Fruit fly (Drosophila melanogaster) whole organism, embryonic: ENCODE measurements around the gene CG13059.

ENCODE experiments used
- Adf1 ChIP-seq: fragments of 200-800 bp; sonication (Bioruptor generic); IDR thresholded peaks from 2 replicates; pipeline ENCODE4 v1.3.6; 2022; ENCODE audit warnings: missing biosample characterization, missing genetic modification characterization
- BEAF-32 ChIP-seq: fragments of 200-800 bp; sonication (Bioruptor generic); optimal IDR thresholded peaks from 3 replicates; lab custom pipeline; 2017; ENCODE audit warnings: missing biosample characterization, missing genetic modification characterization, mild to moderate bottlenecking, moderate library complexity, missing genetic modification reagents
- CG10267 ChIP-seq: fragments of 200-800 bp; sonication (Bioruptor generic); optimal IDR thresholded peaks from 2 replicates; lab custom pipeline; 2018; ENCODE audit warnings: missing biosample characterization, mild to moderate bottlenecking, missing genetic modification characterization, moderate library complexity
- CG10462 ChIP-seq: fragments of 200-800 bp; sonication (Bioruptor generic); optimal IDR thresholded peaks from 2 replicates; lab custom pipeline; 2016; ENCODE audit warnings: missing biosample characterization, missing genetic modification characterization
- CG10543 ChIP-seq: fragments of 200-800 bp; sonication (Bioruptor generic); optimal IDR thresholded peaks from 3 replicates; lab custom pipeline; 2017; ENCODE audit warnings: missing biosample characterization, mild to moderate bottlenecking, missing genetic modification characterization, moderate library complexity
- CG11504 ChIP-seq: fragments of 200-800 bp; sonication (Bioruptor generic); optimal IDR thresholded peaks from 3 replicates; lab custom pipeline; 2019; ENCODE audit warnings: missing biosample characterization, mild to moderate bottlenecking, missing genetic modification characterization, moderate library complexity
- CG11695 ChIP-seq: fragments of 200-800 bp; sonication (Bioruptor generic); IDR thresholded peaks from 3 replicates; pipeline ENCODE4 v1.3.6; 2022; ENCODE audit warnings: missing biosample characterization, missing genetic modification characterization
- CG12104 ChIP-seq: fragments of 200-800 bp; sonication (Bioruptor generic); optimal IDR thresholded peaks from 3 replicates; lab custom pipeline; 2016; ENCODE audit warnings: missing biosample characterization, missing genetic modification characterization
- CG12155 ChIP-seq: fragments of 200-800 bp; sonication (Bioruptor generic); optimal IDR thresholded peaks from 3 replicates; lab custom pipeline; 2016; ENCODE audit warnings: missing biosample characterization, missing genetic modification characterization
- CG13287 ChIP-seq: fragments of 200-800 bp; sonication (Bioruptor generic); IDR thresholded peaks from 2 replicates; pipeline ENCODE4 v1.3.6; 2022; ENCODE audit warnings: missing biosample characterization, missing genetic modification characterization; ENCODE audit not compliant: partially characterized antibody
- CG13624 ChIP-seq: fragments of 200-800 bp; sonication (Bioruptor generic); optimal IDR thresholded peaks from 2 replicates; lab custom pipeline; 2016; ENCODE audit warnings: missing biosample characterization, missing genetic modification characterization
- CG13775 ChIP-seq: fragments of 200-800 bp; sonication (Bioruptor generic); optimal IDR thresholded peaks from 3 replicates; lab custom pipeline; 2017; ENCODE audit warnings: missing biosample characterization, mild to moderate bottlenecking, missing genetic modification characterization
- CG14050 ChIP-seq: fragments of 200-800 bp; sonication (Bioruptor generic); IDR thresholded peaks from 3 replicates; pipeline ENCODE4 v1.3.6; 2022; ENCODE audit warnings: missing biosample characterization, missing genetic modification characterization
- CG15269 ChIP-seq: fragments of 200-800 bp; sonication (Bioruptor generic); optimal IDR thresholded peaks from 2 replicates; lab custom pipeline; 2018; ENCODE audit warnings: missing biosample characterization, mild to moderate bottlenecking, missing genetic modification characterization, moderate library complexity
- CG1602 ChIP-seq: fragments of 200-800 bp; sonication (Bioruptor generic); optimal IDR thresholded peaks from 3 replicates; lab custom pipeline; 2016; ENCODE audit warnings: missing biosample characterization, missing genetic modification characterization
- CG17186 ChIP-seq: fragments of 200-800 bp; sonication (Bioruptor generic); optimal IDR thresholded peaks from 3 replicates; lab custom pipeline; 2017; ENCODE audit warnings: missing biosample characterization, missing genetic modification reagents, missing genetic modification characterization
- CG1792 ChIP-seq: fragments of 200-800 bp; sonication (Bioruptor generic); optimal IDR thresholded peaks from 2 replicates; lab custom pipeline; 2016; ENCODE audit warnings: missing biosample characterization, missing genetic modification characterization
- CG2678 ChIP-seq: fragments of 200-800 bp; sonication (Bioruptor generic); optimal IDR thresholded peaks from 3 replicates; lab custom pipeline; 2019; ENCODE audit warnings: missing biosample characterization, mild to moderate bottlenecking, missing genetic modification characterization, moderate library complexity
- CG30403 ChIP-seq: fragments of 200-800 bp; sonication (Bioruptor generic); optimal IDR thresholded peaks from 3 replicates; lab custom pipeline; 2016; ENCODE audit warnings: missing biosample characterization, missing genetic modification characterization
- CG4707 ChIP-seq: fragments of 200-800 bp; sonication (Bioruptor generic); optimal IDR thresholded peaks from 2 replicates; lab custom pipeline; 2018; ENCODE audit warnings: missing biosample characterization, mild to moderate bottlenecking, missing genetic modification characterization, moderate library complexity
- CG4820 ChIP-seq: fragments of 200-800 bp; sonication (Bioruptor generic); optimal IDR thresholded peaks from 3 replicates; lab custom pipeline; 2016; ENCODE audit warnings: missing biosample characterization, missing genetic modification characterization
- CG6765 ChIP-seq: fragments of 200-800 bp; sonication (Bioruptor generic); optimal IDR thresholded peaks from 3 replicates; lab custom pipeline; 2017; ENCODE audit warnings: missing biosample characterization, mild to moderate bottlenecking, missing genetic modification characterization
- CG6791 ChIP-seq: fragments of 200-800 bp; sonication (Bioruptor generic); IDR thresholded peaks from 3 replicates; pipeline ENCODE4 v1.3.6; 2022; ENCODE audit warnings: missing biosample characterization, missing genetic modification characterization; ENCODE audit not compliant: partially characterized antibody
- CG7271 ChIP-seq: fragments of 200-800 bp; sonication (Bioruptor generic); optimal IDR thresholded peaks from 2 replicates; lab custom pipeline; 2018; ENCODE audit warnings: missing biosample characterization, mild to moderate bottlenecking, missing genetic modification characterization, moderate library complexity
- CG7963 ChIP-seq: fragments of 200-800 bp; sonication (Bioruptor generic); IDR thresholded peaks from 3 replicates; pipeline ENCODE4 v1.3.6; 2022; ENCODE audit warnings: missing biosample characterization, missing genetic modification characterization; ENCODE audit not compliant: partially characterized antibody
- CG9876 ChIP-seq: fragments of 200-800 bp; sonication (Bioruptor generic); optimal IDR thresholded peaks from 2 replicates; lab custom pipeline; 2016; ENCODE audit warnings: missing biosample characterization, missing genetic modification characterization
- Dp ChIP-seq: fragments of 200-800 bp; sonication (Bioruptor generic); optimal IDR thresholded peaks from 2 replicates; lab custom pipeline; 2018; ENCODE audit warnings: missing biosample characterization, mild to moderate bottlenecking, missing genetic modification characterization, moderate library complexity
- Ets65A ChIP-seq: fragments of 200-800 bp; sonication (Bioruptor generic); peaks from one replicate; lab custom pipeline; 2016; ENCODE audit warnings: missing biosample characterization, missing genetic modification characterization
- Mrtf ChIP-seq: fragments of 200-800 bp; sonication (Bioruptor generic); IDR thresholded peaks from 3 replicates; pipeline ENCODE4 v1.3.6; 2022; ENCODE audit warnings: missing biosample characterization, missing genetic modification characterization
- NFAT ChIP-seq: fragments of 200-800 bp; sonication (Bioruptor generic); IDR thresholded peaks from 2 replicates; pipeline ENCODE4 v1.3.6; 2022; ENCODE audit warnings: missing biosample characterization, missing genetic modification characterization
- Neu2 ChIP-seq: fragments of 200-800 bp; sonication (Bioruptor generic); optimal IDR thresholded peaks from 3 replicates; lab custom pipeline; 2016; ENCODE audit warnings: missing biosample characterization, missing genetic modification characterization, borderline replicate concordance
- Oaz ChIP-seq: fragments of 200-800 bp; sonication (Bioruptor generic); IDR thresholded peaks from 2 replicates; pipeline ENCODE4 v1.3.6; 2022; ENCODE audit warnings: missing biosample characterization, missing genetic modification characterization
- Rfx ChIP-seq: fragments of 200-800 bp; sonication (Bioruptor generic); IDR thresholded peaks from 2 replicates; pipeline ENCODE4 v1.3.6; 2022; ENCODE audit warnings: missing biosample characterization, missing genetic modification characterization
- Xbp1 ChIP-seq: fragments of 200-800 bp; sonication (Bioruptor generic); optimal IDR thresholded peaks from 3 replicates; lab custom pipeline; 2016; ENCODE audit warnings: missing biosample characterization, mild to moderate bottlenecking, missing genetic modification characterization
- ato ChIP-seq: fragments of 200-800 bp; sonication (Bioruptor generic); IDR thresholded peaks from 2 replicates; pipeline ENCODE4 v1.3.6; 2022; ENCODE audit warnings: missing biosample characterization, missing genetic modification characterization; ENCODE audit not compliant: partially characterized antibody
- az2 ChIP-seq: fragments of 200-800 bp; sonication (Bioruptor generic); optimal IDR thresholded peaks from 3 replicates; lab custom pipeline; 2016; ENCODE audit warnings: missing biosample characterization, missing genetic modification characterization
- bowl ChIP-seq: fragments of 200-800 bp; sonication (Bioruptor generic); IDR thresholded peaks from 2 replicates; pipeline ENCODE4 v1.3.6; 2022; ENCODE audit warnings: missing biosample characterization, missing genetic modification characterization
- ci ChIP-seq: fragments of 200-800 bp; sonication (Bioruptor generic); IDR thresholded peaks from 3 replicates; pipeline ENCODE4 v1.3.6; 2022; ENCODE audit warnings: missing biosample characterization, missing genetic modification characterization
- dimm ChIP-seq: fragments of 200-800 bp; sonication (Bioruptor generic); IDR thresholded peaks from 2 replicates; pipeline ENCODE4 v1.3.6; 2022; ENCODE audit warnings: missing biosample characterization, missing genetic modification characterization
- ham ChIP-seq: fragments of 200-800 bp; sonication (Bioruptor generic); IDR thresholded peaks from 2 replicates; pipeline ENCODE4 v1.3.6; 2022; ENCODE audit warnings: missing biosample characterization, missing genetic modification characterization
- jumu ChIP-seq: fragments of 200-800 bp; sonication (Bioruptor generic); optimal IDR thresholded peaks from 3 replicates; lab custom pipeline; 2016; ENCODE audit warnings: missing biosample characterization, missing genetic modification characterization
- pan ChIP-seq, 4 experiments: fragments of >200 bp in 3 of 4; fragments of 200-800 bp in 1 of 4; sonication (Bioruptor generic) in 1 of 4; optimal IDR thresholded peaks in 3 of 4; IDR thresholded peaks in 1 of 4; 2 replicates each; pipeline versions ENCODE4 v1.3.6 to Lab custom; 2017 to 2022; ENCODE audit warnings: missing biosample characterization in 2 of 4, missing genetic modification characterization in 2 of 4, mixed read lengths in 1 of 4
- pita ChIP-seq: fragments of 200-800 bp; sonication (Bioruptor generic); optimal IDR thresholded peaks from 2 replicates; lab custom pipeline; 2017; ENCODE audit warnings: missing biosample characterization, mild to moderate bottlenecking, missing genetic modification characterization
- pzg ChIP-seq: fragments of 200-800 bp; sonication (Bioruptor generic); optimal IDR thresholded peaks from 3 replicates; lab custom pipeline; 2018; ENCODE audit warnings: missing biosample characterization, mild to moderate bottlenecking, missing genetic modification characterization, moderate library complexity
- sens ChIP-seq: fragments of 200-800 bp; sonication (Bioruptor generic); peaks from one replicate; lab custom pipeline; 2016; ENCODE audit warnings: missing biosample characterization, missing genetic modification characterization
- sna ChIP-seq: fragments of 200-800 bp; sonication (Bioruptor generic); IDR thresholded peaks from 2 replicates; pipeline ENCODE4 v1.3.6; 2022; ENCODE audit warnings: missing biosample characterization, missing genetic modification characterization; ENCODE audit not compliant: partially characterized antibody
- sqz ChIP-seq: fragments of 200-800 bp; sonication (Bioruptor generic); optimal IDR thresholded peaks from 3 replicates; lab custom pipeline; 2018; ENCODE audit warnings: missing biosample characterization, mild to moderate bottlenecking, missing genetic modification characterization
- ssp ChIP-seq: fragments of 200-800 bp; sonication (Bioruptor generic); IDR thresholded peaks from 2 replicates; pipeline ENCODE4 v1.3.6; 2022; ENCODE audit warnings: missing biosample characterization, missing genetic modification characterization
- tgo ChIP-seq: fragments of 200-800 bp; sonication (Bioruptor generic); IDR thresholded peaks from 3 replicates; pipeline ENCODE4 v1.3.6; 2022; ENCODE audit warnings: missing biosample characterization, missing genetic modification characterization
- tup ChIP-seq: fragments of 200-800 bp; sonication (Bioruptor generic); optimal IDR thresholded peaks from 2 replicates; lab custom pipeline; 2016; ENCODE audit warnings: missing biosample characterization, mild to moderate bottlenecking, missing genetic modification characterization, moderate library complexity

Gene CG13059

dm6 chr3L:16327776-16328175 lies 4.3 kb downstream of the CG13059 start, which contains the start of gene CG13038 (continued):
- TF ChIP-seq CG12155 (GFP tag; lab: Kevin White, UChicago) (no peak), CG2678 (tag; lab: Kevin White, UChicago) (no peak), CG13624 (no peak), ssp (GFP tag; lab: Robert Waterston, UW) (no peak), CG6765 (GFP tag; lab: Kevin White, UChicago) (no peak), CG4820 (GFP tag; lab: Kevin White, UChicago) (no peak), dimm (GFP tag; lab: Robert Waterston, UW) (no peak), CG10543 (GFP tag; lab: Kevin White, UChicago) (no peak), Ets65A (peak; percentile 75), sens (GFP tag; lab: Kevin White, UChicago) (no peak), sna (GFP tag; lab: Robert Waterston, UW) (no peak), CG11695 (GFP tag; lab: Robert Waterston, UW) (no peak), CG17186 (GFP tag; lab: Kevin White, UChicago) (no peak), ham (GFP tag; lab: Robert Waterston, UW) (no peak), CG13287 (GFP tag; lab: Robert Waterston, UW) (no peak), CG12104 (GFP tag; lab: Kevin White, UChicago) (no peak), CG10267 (tag; lab: Kevin White, UChicago) (no peak), BEAF-32 (GFP tag; lab: Kevin White, UChicago) (no peak), bowl (0 out of 2 replicates have a peak, but pooled peaks have one; percentile 10), jumu (GFP tag; lab: Kevin White, UChicago) (no peak), Rfx (GFP tag; lab: Robert Waterston, UW) (peak; percentile 48; the same call in 1 of the 2 replicates), CG11504 (tag; lab: Kevin White, UChicago) (no peak), sqz (peak; percentile 6), Adf1 (GFP tag; lab: Robert Waterston, UW) (no peak), ato (GFP tag; lab: Robert Waterston, UW) (no peak), az2 (no peak), CG7963 (GFP tag; lab: Robert Waterston, UW) (no peak), CG1602 (GFP tag; lab: Kevin White, UChicago) (no peak), Mrtf (GFP tag; lab: Robert Waterston, UW) (0 out of 3 replicates have a peak, but pooled peaks have one; percentile 29), CG10462 (GFP tag; lab: Kevin White, UChicago) (no peak), NFAT (peak; percentile 39; the same call in 1 of the 2 replicates), CG1792 (GFP tag; lab: Kevin White, UChicago) (no peak), tup (GFP tag; lab: Kevin White, UChicago) (no peak), Neu2 (GFP tag; lab: Kevin White, UChicago) (no peak), CG13775 (GFP tag; lab: Kevin White, UChicago) (no peak), CG30403 (GFP tag; lab: Kevin White, UChicago) (no peak), ci (GFP tag; lab: Robert Waterston, UW) (0 out of 3 replicates have a peak, but pooled peaks have one; percentile 19), pan (optimal IDR thresholded peaks at IDR 0.05; lab: Kevin White, UChicago) (no peak), pan (GFP tag; optimal IDR thresholded peaks at IDR 0.05 in 1 of 2, IDR thresholded peaks at IDR 0.05 in 1 of 2) (peak in 1 of 2 experiments; percentile 9), Dp (no peak), CG14050 (no peak), CG6791 (GFP tag; lab: Robert Waterston, UW) (no peak), CG4707 (GFP tag; lab: Kevin White, UChicago) (no peak), CG7271 (tag; lab: Kevin White, UChicago) (no peak), CG9876 (no peak), Oaz (no peak), pita (GFP tag; lab: Kevin White, UChicago) (no peak), CG15269 (tag; lab: Kevin White, UChicago) (no peak), pzg (GFP tag; lab: Kevin White, UChicago) (no peak), tgo (GFP tag; lab: Robert Waterston, UW) (no peak), Xbp1 (GFP tag; lab: Kevin White, UChicago) (no peak)
